Fruit fly (Drosophila melanogaster) whole organism, adult: ENCODE data around the gene CG34448.

ENCODE experiments used
- CG11617 ChIP-seq: fragments of 200-800 bp; sonication (Bioruptor generic); optimal IDR thresholded peaks from 2 replicates; lab custom pipeline; 2017; ENCODE audit warnings: mild to moderate bottlenecking, missing biosample characterization, missing genetic modification reagents, missing genetic modification characterization
- CG12768 ChIP-seq: fragments of 200-800 bp; sonication (Bioruptor generic); optimal IDR thresholded peaks from 2 replicates; lab custom pipeline; 2017; ENCODE audit warnings: missing biosample characterization, missing genetic modification characterization, mild to moderate bottlenecking, moderate library complexity, missing genetic modification reagents
- CG14711 ChIP-seq: fragments of 200-800 bp; sonication (Bioruptor generic); optimal IDR thresholded peaks from 2 replicates; lab custom pipeline; 2018; ENCODE audit warnings: missing biosample characterization, mild to moderate bottlenecking, missing genetic modification characterization, moderate library complexity
- CG1620 ChIP-seq: fragments of 200-800 bp; sonication (Bioruptor generic); optimal IDR thresholded peaks from 2 replicates; lab custom pipeline; 2016; ENCODE audit warnings: missing biosample characterization, missing genetic modification characterization
- CG33017 ChIP-seq: fragments of 200-800 bp; sonication (Bioruptor generic); optimal IDR thresholded peaks from 2 replicates; lab custom pipeline; 2018; ENCODE audit warnings: missing biosample characterization, mild to moderate bottlenecking, missing genetic modification characterization, moderate library complexity
- CG5204 ChIP-seq: fragments of 200-800 bp; sonication (Bioruptor generic); optimal IDR thresholded peaks from 2 replicates; lab custom pipeline; 2016; ENCODE audit warnings: missing biosample characterization, missing genetic modification characterization
- CG7045 ChIP-seq: fragments of 200-800 bp; sonication (Bioruptor generic); optimal IDR thresholded peaks from 2 replicates; lab custom pipeline; 2017; ENCODE audit warnings: missing biosample characterization, mild to moderate bottlenecking, missing genetic modification characterization
- CG7101 ChIP-seq: fragments of 200-800 bp; sonication (Bioruptor generic); optimal IDR thresholded peaks from 2 replicates; lab custom pipeline; 2018; ENCODE audit warnings: missing biosample characterization, mild to moderate bottlenecking, missing genetic modification characterization, moderate library complexity
- Clk ChIP-seq: fragments of 200-800 bp; sonication (Bioruptor generic); optimal IDR thresholded peaks from 2 replicates; lab custom pipeline; 2017; ENCODE audit warnings: missing biosample characterization, missing genetic modification characterization
- Crg-1 ChIP-seq: fragments of 200-800 bp; sonication (Bioruptor generic); optimal IDR thresholded peaks from 2 replicates; lab custom pipeline; 2016; ENCODE audit warnings: missing biosample characterization, missing genetic modification characterization
- Hr96 ChIP-seq: fragments of 200-800 bp; sonication (Bioruptor generic); optimal IDR thresholded peaks from 2 replicates; lab custom pipeline; 2016; ENCODE audit warnings: missing biosample characterization, missing genetic modification characterization
- Mnt ChIP-seq: fragments of 200-800 bp; sonication (Bioruptor generic); optimal IDR thresholded peaks from 2 replicates; lab custom pipeline; 2016; ENCODE audit warnings: missing biosample characterization, mild to moderate bottlenecking, missing genetic modification characterization
- bab1 ChIP-seq: fragments of 200-800 bp; sonication (Bioruptor generic); optimal IDR thresholded peaks from 3 replicates; lab custom pipeline; 2019; ENCODE audit warnings: missing biosample characterization, mild to moderate bottlenecking, missing genetic modification characterization, moderate library complexity
- cic ChIP-seq: fragments of 200-800 bp; sonication (Bioruptor generic); optimal IDR thresholded peaks from 2 replicates; lab custom pipeline; 2017; ENCODE audit warnings: missing biosample characterization, mild to moderate bottlenecking, missing genetic modification characterization, moderate library complexity
- cnc ChIP-seq, 2 experiments: fragments of >200 bp; optimal IDR thresholded peaks; 2 replicates each; lab custom pipeline; 2017
- kay ChIP-seq: fragments of 200-800 bp; sonication (Bioruptor generic); peaks from one replicate; lab custom pipeline; 2016; ENCODE audit warnings: missing biosample characterization, missing genetic modification characterization, borderline replicate concordance
- ovo ChIP-seq: fragments of 200-800 bp; sonication (Bioruptor generic); optimal IDR thresholded peaks from 2 replicates; lab custom pipeline; 2016; ENCODE audit warnings: missing biosample characterization, missing genetic modification characterization
- pad ChIP-seq: fragments of 200-800 bp; sonication (Bioruptor generic); optimal IDR thresholded peaks from 3 replicates; lab custom pipeline; 2017; ENCODE audit warnings: missing biosample characterization, missing genetic modification characterization, mild to moderate bottlenecking, moderate library complexity, missing genetic modification reagents
- tj ChIP-seq: fragments of 200-800 bp; sonication (Bioruptor generic); optimal IDR thresholded peaks from 3 replicates; lab custom pipeline; 2017; ENCODE audit warnings: missing biosample characterization, mild to moderate bottlenecking, missing genetic modification characterization, moderate library complexity
- toe ChIP-seq: fragments of 200-800 bp; sonication (Bioruptor generic); optimal IDR thresholded peaks from 2 replicates; lab custom pipeline; 2016; ENCODE audit warnings: missing biosample characterization, missing genetic modification characterization

CG34448 gene

DNA sequence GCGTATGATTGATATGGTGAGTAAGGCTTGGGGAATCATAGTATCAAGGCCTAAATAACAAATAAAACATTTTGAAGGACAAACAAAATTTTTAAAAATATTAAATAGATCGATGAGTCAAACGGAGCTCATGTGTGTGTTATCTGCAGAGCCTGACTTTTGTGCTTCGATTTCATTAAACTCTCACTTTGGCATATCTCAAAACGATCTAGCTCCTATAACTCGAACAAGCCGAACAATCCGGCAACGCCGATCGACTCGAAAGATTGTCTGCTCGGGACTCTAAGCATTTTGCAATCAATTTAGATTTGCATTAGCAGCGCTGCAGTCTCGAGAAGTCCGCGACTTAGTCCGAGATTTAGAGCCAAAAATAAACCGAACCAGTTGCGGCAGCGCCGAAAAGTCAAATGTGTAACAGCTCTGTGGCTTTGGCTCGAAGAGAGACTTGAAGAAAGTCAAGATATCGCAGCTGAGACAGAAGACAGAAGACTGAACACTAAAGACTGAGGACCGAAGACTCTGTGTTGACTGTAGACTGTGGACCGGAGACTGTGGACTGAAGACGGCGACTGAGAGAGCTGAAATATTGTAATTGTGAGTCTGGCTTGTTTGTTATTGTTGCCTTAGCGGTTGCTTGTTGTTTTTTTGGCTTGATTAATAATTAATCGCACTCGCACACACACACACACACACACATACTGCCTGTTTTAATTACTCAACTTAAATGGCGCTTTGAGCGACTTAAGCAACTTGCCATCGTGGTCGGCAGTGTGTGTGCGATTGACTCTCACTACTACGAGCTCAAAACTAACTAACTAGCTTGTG is 9.8 kb upstream of the CG34448 start:
- TF ChIP-seq tj (GFP tag; lab: Kevin White, UChicago) (no peak), cic (GFP tag; lab: Kevin White, UChicago) (peak; percentile 7), CG12768 (GFP tag; lab: Kevin White, UChicago) (peak; percentile 43), Crg-1 (GFP tag; lab: Kevin White, UChicago) (no peak)

DNA sequence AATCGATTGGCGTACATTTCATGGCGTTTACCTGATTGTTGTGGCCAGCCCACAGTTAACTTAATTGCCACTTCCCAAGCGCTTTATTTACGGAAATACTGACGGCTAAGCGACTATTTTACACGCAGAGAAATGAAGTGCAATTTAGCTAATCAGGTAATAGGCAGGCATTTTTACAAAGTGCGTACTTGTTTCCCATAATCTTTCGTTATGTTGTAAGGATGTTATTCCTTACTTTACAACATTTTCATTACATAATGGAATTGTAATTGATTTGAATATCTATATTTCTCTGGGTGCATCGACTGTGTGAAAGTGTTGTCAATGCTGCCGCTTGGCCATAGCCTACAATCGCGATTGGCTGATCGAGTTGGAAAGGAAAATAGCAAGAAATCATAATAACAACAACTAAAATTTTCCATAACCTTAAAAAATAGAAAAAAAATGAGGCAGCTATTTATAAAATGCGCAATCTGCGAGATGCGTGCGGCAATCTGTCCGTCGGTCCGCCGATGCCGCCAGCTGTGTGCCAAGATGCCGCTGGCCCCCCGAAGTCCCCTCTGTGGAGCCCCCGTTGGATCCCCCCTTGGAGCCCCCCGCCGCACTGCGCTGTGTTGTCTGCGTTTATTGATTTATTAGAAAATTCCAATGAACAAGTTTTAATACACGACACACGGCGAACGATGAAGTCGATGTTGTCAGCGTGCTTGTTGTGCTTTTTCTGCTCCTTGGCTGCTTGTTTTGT is 8.9 kb upstream of the CG34448 start:
- TF ChIP-seq CG7045, result peak; percentile 72
- TF ChIP-seq CG11617 (GFP tag; lab: Kevin White, UChicago), result no peak
- no peak for TF ChIP-seq cnc (optimal IDR thresholded peaks at IDR 0.05; lab: Kevin White, UChicago)
- no peak for TF ChIP-seq toe
- TF ChIP-seq Hr96 (GFP tag; lab: Kevin White, UChicago), result peak; percentile 8
- no peak for TF ChIP-seq cic (GFP tag; lab: Kevin White, UChicago)
- TF ChIP-seq kay, result no peak
- TF ChIP-seq CG5204 (GFP tag; lab: Kevin White, UChicago), result peak; percentile 62
- TF ChIP-seq CG33017 (tag; lab: Kevin White, UChicago), result peak; percentile 41
- TF ChIP-seq Clk (GFP tag; lab: Kevin White, UChicago), result no peak
- TF ChIP-seq tj (GFP tag; lab: Kevin White, UChicago), result no peak
- no peak for TF ChIP-seq ovo (GFP tag; lab: Kevin White, UChicago)
- TF ChIP-seq Mnt (GFP tag; lab: Kevin White, UChicago), result no peak
- no peak for TF ChIP-seq pad (GFP tag; lab: Kevin White, UChicago)
- no peak for TF ChIP-seq CG12768 (GFP tag; lab: Kevin White, UChicago)
- no peak for TF ChIP-seq CG1620
- no peak for TF ChIP-seq CG14711
- TF ChIP-seq CG7101 (tag; lab: Kevin White, UChicago), result no peak

DNA sequence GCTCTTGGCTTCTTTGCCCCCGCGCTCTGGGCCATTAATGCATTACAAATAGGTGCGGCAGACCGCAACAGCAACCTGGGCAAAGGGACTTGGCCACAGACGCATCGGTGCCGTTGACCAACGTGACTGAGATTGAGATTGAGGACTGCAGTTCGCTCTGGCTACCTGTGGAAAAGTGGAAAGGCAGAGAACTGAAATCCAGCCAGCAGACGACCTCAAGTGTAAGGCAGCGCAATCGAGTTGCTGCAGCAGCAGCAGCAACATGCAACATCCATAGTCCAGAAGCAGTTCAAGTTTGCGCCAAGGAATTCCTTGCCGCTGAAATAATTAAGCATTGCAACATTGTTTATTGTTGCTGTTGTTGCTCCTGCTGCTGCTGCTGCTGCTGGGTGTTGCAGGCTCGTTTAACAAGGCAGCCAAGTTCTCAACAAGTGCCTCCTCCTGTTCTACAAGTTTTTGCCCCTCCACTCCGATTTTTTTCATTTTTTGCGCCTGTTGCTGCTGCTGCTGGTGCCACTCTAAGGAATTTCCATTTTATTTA is 8.0 kb upstream of the CG34448 start:
- TF ChIP-seq toe (no peak), Clk (GFP tag; lab: Kevin White, UChicago) (no peak), CG1620 (no peak), bab1 (GFP tag; lab: Kevin White, UChicago) (no peak), CG14711 (no peak), tj (GFP tag; lab: Kevin White, UChicago) (no peak), CG7101 (tag; lab: Kevin White, UChicago) (no peak), CG33017 (tag; lab: Kevin White, UChicago) (no peak), Crg-1 (GFP tag; lab: Kevin White, UChicago) (no peak), CG11617 (GFP tag; lab: Kevin White, UChicago) (no peak), CG12768 (GFP tag; lab: Kevin White, UChicago) (no peak), Mnt (GFP tag; lab: Kevin White, UChicago) (no peak), cic (GFP tag; lab: Kevin White, UChicago) (no peak), ovo (GFP tag; lab: Kevin White, UChicago) (no peak)

- TF ChIP-seq kay (no peak), CG12768 (GFP tag; lab: Kevin White, UChicago) (no peak), CG7101 (tag; lab: Kevin White, UChicago) (no peak), cic (GFP tag; lab: Kevin White, UChicago) (no peak), bab1 (GFP tag; lab: Kevin White, UChicago) (no peak), CG1620 (no peak), CG5204 (GFP tag; lab: Kevin White, UChicago) (no peak), CG14711 (no peak), cnc (optimal IDR thresholded peaks at IDR 0.05; lab: Kevin White, UChicago) (no peak), CG7045 (no peak), pad (GFP tag; lab: Kevin White, UChicago) (no peak)
Observed at dm6 chr2L:2424497-2424896, 6.7 kb upstream of the CG34448 start, which contains the start of gene CG44139. CG44139 (plus strand) TSS chr2L:2424797.

dm6 chr2L:2420490-2420889 is 2.7 kb upstream of the CG34448 start, which contains the start of gene CG9886:
CG9886 (plus strand) TSS chr2L:2420830.
- TF ChIP-seq CG5204 (GFP tag; lab: Kevin White, UChicago) (peak; percentile 45), toe (no peak), tj (GFP tag; lab: Kevin White, UChicago) (peak; percentile 13), bab1 (GFP tag; lab: Kevin White, UChicago) (peak; percentile 68), Mnt (GFP tag; lab: Kevin White, UChicago) (no peak), CG14711 (peak; percentile 61), Hr96 (GFP tag; lab: Kevin White, UChicago) (no peak), cnc (optimal IDR thresholded peaks at IDR 0.05; lab: Kevin White, UChicago) (no peak), kay (peak; percentile 46), pad (GFP tag; lab: Kevin White, UChicago) (no peak), cic (GFP tag; lab: Kevin White, UChicago) (no peak), CG7045 (peak; percentile 54), CG11617 (GFP tag; lab: Kevin White, UChicago) (peak; percentile 18), Clk (GFP tag; lab: Kevin White, UChicago) (no peak), CG1620 (no peak), Crg-1 (GFP tag; lab: Kevin White, UChicago) (no peak), ovo (GFP tag; lab: Kevin White, UChicago) (no peak), CG7101 (tag; lab: Kevin White, UChicago) (peak; percentile 40), CG33017 (tag; lab: Kevin White, UChicago) (peak; percentile 58), CG12768 (GFP tag; lab: Kevin White, UChicago) (no peak)
